Worm (Caenorhabditis elegans): ENCODE measurements around the gene tpa-1.

DNA sequence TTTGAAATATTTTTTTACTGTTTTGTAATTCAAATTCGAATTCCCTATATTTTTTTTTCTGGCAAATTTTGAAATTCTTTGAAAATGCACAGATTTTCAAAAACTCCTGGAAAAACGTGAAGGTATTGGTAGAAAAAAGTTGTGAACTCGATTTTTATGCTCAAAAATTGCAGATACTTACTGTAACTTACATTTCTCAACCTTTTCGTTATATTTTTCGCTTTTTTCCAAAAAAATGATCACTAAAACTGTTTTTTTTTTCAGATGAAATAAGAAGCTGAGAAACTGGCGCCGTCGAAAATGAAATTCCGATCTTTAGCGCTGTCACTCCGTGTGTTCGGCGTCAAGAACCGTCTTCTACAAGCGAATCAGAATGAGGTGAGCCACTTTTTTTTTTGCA is 15.7 kb upstream of the tpa-1 start, which contains the start of gene T05C7.8:
- TF ChIP-seq saeg-2 (GFP tag; IDR thresholded peaks at IDR 0.05): no peak
- no peak for TF ChIP-seq lin-13 (GFP tag; optimal IDR thresholded peaks at IDR 0.05)
- no peak for TF ChIP-seq nhr-77 (tag; optimal IDR thresholded peaks at IDR 0.05)
- no peak for TF ChIP-seq jun-1 (tag; optimal IDR thresholded peaks at IDR 0.05)
- no peak for TF ChIP-seq set-16 (GFP tag; IDR thresholded peaks at IDR 0.05)
- no peak for TF ChIP-seq nhr-237 (tag; optimal IDR thresholded peaks at IDR 0.05)

Data from whole organism, L4 larva.